Worm (Caenorhabditis elegans) whole organism, young adult: Measurements from ENCODE around the gene cdk-11.1.

Experiments used
- B0336.3 ChIP-seq: fragments of 200-800 bp; sonication (Bioruptor generic); IDR thresholded peaks from 2 replicates; pipeline ENCODE4 v1.3.6; 2022; ENCODE audit warnings: missing genetic modification characterization, missing compliant biosample characterization
- C06A6.2 ChIP-seq: fragments of 200-800 bp; sonication (Bioruptor generic); conservative IDR thresholded peaks from 2 replicates; pipeline ENCODE4 v1.3.6; 2022; ENCODE audit warnings: missing genetic modification characterization, missing compliant biosample characterization
- F10E7.11 ChIP-seq: sonication (generic microtip); optimal IDR thresholded peaks from 2 replicates; lab custom pipeline; 2017; ENCODE audit warnings: mild to moderate bottlenecking, missing genetic modification characterization, moderate library complexity, missing compliant biosample characterization
- F22D6.2 ChIP-seq: sonication (generic microtip); optimal IDR thresholded peaks from 2 replicates; lab custom pipeline; 2016; ENCODE audit warnings: mild to moderate bottlenecking, missing genetic modification characterization, missing compliant biosample characterization
- F23B12.7 ChIP-seq: sonication (generic microtip); optimal IDR thresholded peaks from 2 replicates; lab custom pipeline; 2017; ENCODE audit warnings: missing genetic modification characterization, mild to moderate bottlenecking, missing compliant biosample characterization, antibody characterized with exemption, moderate library complexity; ENCODE audit not compliant: insufficient read depth
- F33H1.4 ChIP-seq: fragments of 200-800 bp; sonication (Bioruptor generic); IDR thresholded peaks from 2 replicates; pipeline ENCODE4 v1.3.6; 2022; ENCODE audit warnings: missing genetic modification reagents, missing genetic modification characterization, missing compliant biosample characterization
- F52B5.7 ChIP-seq: sonication (generic microtip); optimal IDR thresholded peaks from 2 replicates; lab custom pipeline; 2016; ENCODE audit warnings: mild to moderate bottlenecking, missing genetic modification characterization, missing compliant biosample characterization
- F57C9.4 ChIP-seq: sonication (generic microtip); optimal IDR thresholded peaks from 2 replicates; lab custom pipeline; 2017; ENCODE audit warnings: mild to moderate bottlenecking, missing genetic modification characterization, missing compliant biosample characterization
- K12H6.12 ChIP-seq: fragments of 200-800 bp; sonication (Bioruptor generic); optimal IDR thresholded peaks from 2 replicates; lab custom pipeline; 2018; ENCODE audit warnings: mild to moderate bottlenecking, missing genetic modification characterization, missing compliant biosample characterization
- T26A5.8 ChIP-seq: sonication (generic microtip); optimal IDR thresholded peaks from 2 replicates; lab custom pipeline; 2016; ENCODE audit warnings: missing genetic modification characterization, missing compliant biosample characterization
- Y95B8A.8 ChIP-seq: fragments of 200-800 bp; sonication (Bioruptor generic); IDR thresholded peaks from 2 replicates; pipeline ENCODE4 v1.3.6; 2022; ENCODE audit warnings: missing genetic modification reagents, missing genetic modification characterization, missing compliant biosample characterization
- akir-1 ChIP-seq: fragments of 200-800 bp; sonication (Bioruptor generic); optimal IDR thresholded peaks from 2 replicates; lab custom pipeline; 2018; ENCODE audit warnings: mild to moderate bottlenecking, missing genetic modification characterization, moderate library complexity, missing compliant biosample characterization
- atf-7 ChIP-seq: sonication (generic microtip); optimal IDR thresholded peaks from 2 replicates; lab custom pipeline; 2017; ENCODE audit warnings: mild to moderate bottlenecking, missing genetic modification characterization, missing compliant biosample characterization
- athp-1 ChIP-seq: sonication (generic microtip); optimal IDR thresholded peaks from 2 replicates; lab custom pipeline; 2017; ENCODE audit warnings: mild to moderate bottlenecking, missing genetic modification characterization, missing compliant biosample characterization
- attf-6 ChIP-seq: fragments of 200-800 bp; sonication (Bioruptor generic); IDR thresholded peaks from 2 replicates; pipeline ENCODE4 v1.3.6; 2022; ENCODE audit warnings: missing genetic modification reagents, missing genetic modification characterization, missing compliant biosample characterization
- bed-1 ChIP-seq: fragments of 200-800 bp; sonication (Bioruptor generic); IDR thresholded peaks from 2 replicates; pipeline ENCODE4 v1.3.6; 2022; ENCODE audit warnings: missing genetic modification reagents, missing genetic modification characterization, missing compliant biosample characterization
- bed-2 ChIP-seq: fragments of 200-800 bp; sonication (Bioruptor generic); IDR thresholded peaks from 2 replicates; pipeline ENCODE4 v1.3.6; 2022; ENCODE audit warnings: missing genetic modification reagents, missing genetic modification characterization, missing compliant biosample characterization
- cebp-2 ChIP-seq: fragments of 200-800 bp; sonication (Bioruptor generic); IDR thresholded peaks from 2 replicates; pipeline ENCODE4 v1.3.6; 2022; ENCODE audit warnings: missing genetic modification characterization, missing compliant biosample characterization
- ceh-79 ChIP-seq: sonication (generic microtip); optimal IDR thresholded peaks from 2 replicates; lab custom pipeline; 2017; ENCODE audit warnings: mild to moderate bottlenecking, missing genetic modification characterization, missing compliant biosample characterization
- dox-1 ChIP-seq: fragments of 200-800 bp; sonication (Bioruptor generic); IDR thresholded peaks from 2 replicates; pipeline ENCODE4 v1.3.6; 2022; ENCODE audit warnings: missing genetic modification reagents, missing genetic modification characterization, missing compliant biosample characterization
- dpff-1 ChIP-seq: sonication (generic microtip); optimal IDR thresholded peaks from 2 replicates; lab custom pipeline; 2017; ENCODE audit warnings: mild to moderate bottlenecking, missing genetic modification characterization, missing compliant biosample characterization
- efl-1 ChIP-seq: fragments of 150-350 bp; optimal IDR thresholded peaks from 2 replicates; lab custom pipeline; 2014; ENCODE audit warnings: missing biosample characterization, missing genetic modification reagents, missing genetic modification characterization
- egl-44 ChIP-seq: fragments of 200-800 bp; sonication (Bioruptor generic); IDR thresholded peaks from 2 replicates; pipeline ENCODE4 v1.3.6; 2022; ENCODE audit warnings: missing genetic modification reagents, missing genetic modification characterization, missing compliant biosample characterization
- egrh-3 ChIP-seq: fragments of 200-800 bp; sonication (Bioruptor generic); IDR thresholded peaks from 2 replicates; pipeline ENCODE4 v1.3.6; 2022; ENCODE audit warnings: missing genetic modification reagents, missing genetic modification characterization, missing compliant biosample characterization
- ets-4 ChIP-seq: fragments of 200-800 bp; sonication (Bioruptor generic); optimal IDR thresholded peaks from 2 replicates; lab custom pipeline; 2018; ENCODE audit warnings: mild to moderate bottlenecking, missing genetic modification characterization, missing compliant biosample characterization
- him-1 ChIP-seq: sonication (generic microtip); optimal IDR thresholded peaks from 2 replicates; lab custom pipeline; 2016; ENCODE audit warnings: missing genotype, missing genetic modification reagents, missing genetic modification characterization, missing compliant biosample characterization
- hmg-20 ChIP-seq: fragments of 200-800 bp; sonication (Bioruptor generic); IDR thresholded peaks from 2 replicates; pipeline ENCODE4 v1.3.6; 2022; ENCODE audit warnings: missing genetic modification reagents, missing genetic modification characterization, missing compliant biosample characterization
- lin-35 ChIP-seq, 3 experiments: fragments of 150-350 bp in 2 of 3; sonication (generic microtip) in 1 of 3; optimal IDR thresholded peaks; 2 replicates each; lab custom pipeline; 2014 to 2018; ENCODE audit warnings: missing biosample characterization in 3 of 3, missing genetic modification characterization in 3 of 3, missing genetic modification reagents in 3 of 3
- lin-40 ChIP-seq: sonication (generic microtip); optimal IDR thresholded peaks from 2 replicates; lab custom pipeline; 2016; ENCODE audit warnings: missing genetic modification characterization, mild to moderate bottlenecking, missing compliant biosample characterization, missing genotype, missing genetic modification reagents
- lir-1 ChIP-seq: fragments of 200-800 bp; sonication (Bioruptor generic); conservative IDR thresholded peaks from 2 replicates; pipeline ENCODE4 v1.3.6; 2022; ENCODE audit warnings: missing genetic modification reagents, missing genetic modification characterization, missing compliant biosample characterization
- lsl-1 ChIP-seq: fragments of 200-800 bp; sonication (Bioruptor generic); optimal IDR thresholded peaks from 2 replicates; lab custom pipeline; 2018; ENCODE audit warnings: mild to moderate bottlenecking, missing genetic modification characterization, moderate library complexity, missing compliant biosample characterization
- lsy-27 ChIP-seq: sonication (generic microtip); optimal IDR thresholded peaks from 2 replicates; lab custom pipeline; 2017; ENCODE audit warnings: missing genetic modification characterization, mild to moderate bottlenecking, missing compliant biosample characterization, antibody characterized with exemption, missing genotype, borderline replicate concordance; ENCODE audit not compliant: insufficient read depth
- madf-10 ChIP-seq: sonication (generic microtip); optimal IDR thresholded peaks from 2 replicates; lab custom pipeline; 2016; ENCODE audit warnings: mild to moderate bottlenecking, missing genetic modification characterization, missing compliant biosample characterization
- madf-8 ChIP-seq: fragments of 200-800 bp; sonication (Bioruptor generic); conservative IDR thresholded peaks from 2 replicates; pipeline ENCODE4 v1.3.6; 2022; ENCODE audit warnings: missing genetic modification reagents, missing genetic modification characterization, missing compliant biosample characterization
- mcd-1 ChIP-seq: fragments of 200-800 bp; sonication (Bioruptor generic); IDR thresholded peaks from 2 replicates; pipeline ENCODE4 v1.3.6; 2022; ENCODE audit warnings: missing genetic modification reagents, missing genetic modification characterization, missing compliant biosample characterization
- mxl-1 ChIP-seq: sonication (generic microtip); optimal IDR thresholded peaks from 2 replicates; lab custom pipeline; 2016; ENCODE audit warnings: missing genetic modification characterization, missing compliant biosample characterization
- nhr-120 ChIP-seq: fragments of 200-800 bp; sonication (Bioruptor generic); IDR thresholded peaks from 2 replicates; pipeline ENCODE4 v1.3.6; 2022; ENCODE audit warnings: missing genetic modification characterization, missing compliant biosample characterization
- nhr-179 ChIP-seq: sonication (generic microtip); optimal IDR thresholded peaks from 2 replicates; lab custom pipeline; 2016; ENCODE audit warnings: mild to moderate bottlenecking, missing genetic modification characterization, missing compliant biosample characterization
- nhr-80 ChIP-seq: sonication (generic microtip); optimal IDR thresholded peaks from 2 replicates; lab custom pipeline; 2016; ENCODE audit warnings: missing genetic modification characterization, missing compliant biosample characterization
- rpc-1 ChIP-seq, 2 experiments: fragments of 150-350 bp in 1 of 2; sonication (generic microtip) in 1 of 2; optimal IDR thresholded peaks; 2 replicates each; lab custom pipeline; 2014 to 2018; ENCODE audit warnings: missing biosample characterization in 1 of 2, missing genetic modification characterization in 1 of 2, missing genetic modification reagents in 1 of 2, missing genotype in 1 of 2
- snpc-1.1 ChIP-seq: sonication (generic microtip); optimal IDR thresholded peaks from 2 replicates; lab custom pipeline; 2017; ENCODE audit warnings: missing genetic modification characterization, mild to moderate bottlenecking, missing compliant biosample characterization, antibody characterized with exemption, moderate library complexity, missing genotype, missing genetic modification reagents; ENCODE audit not compliant: insufficient read depth
- snpc-3.4 ChIP-seq: sonication (generic microtip); optimal IDR thresholded peaks from 2 replicates; lab custom pipeline; 2017; ENCODE audit warnings: missing genetic modification characterization, mild to moderate bottlenecking, missing compliant biosample characterization, antibody characterized with exemption, moderate library complexity, missing genotype, missing genetic modification reagents
- tbp1 ChIP-seq: fragments of 200-800 bp; sonication (Bioruptor generic); optimal IDR thresholded peaks from 2 replicates; lab custom pipeline; 2018; ENCODE audit warnings: mild to moderate bottlenecking, missing genetic modification characterization, missing compliant biosample characterization
- tlf-1 ChIP-seq: fragments of 200-800 bp; sonication (Bioruptor generic); optimal IDR thresholded peaks from 2 replicates; lab custom pipeline; 2018; ENCODE audit warnings: mild to moderate bottlenecking, missing genetic modification characterization, missing compliant biosample characterization
- ztf-25 ChIP-seq: fragments of 200-800 bp; sonication (Bioruptor generic); IDR thresholded peaks from 2 replicates; pipeline ENCODE4 v1.3.6; 2022; ENCODE audit warnings: missing genetic modification reagents, missing genetic modification characterization, missing compliant biosample characterization
- ztf-28 ChIP-seq: fragments of 200-800 bp; sonication (Bioruptor generic); IDR thresholded peaks from 2 replicates; pipeline ENCODE4 v1.3.6; 2022; ENCODE audit warnings: missing genetic modification reagents, missing genetic modification characterization, missing compliant biosample characterization
- ztf-6 ChIP-seq: fragments of 200-800 bp; sonication (Bioruptor generic); IDR thresholded peaks from 2 replicates; pipeline ENCODE4 v1.3.6; 2022; ENCODE audit warnings: missing genetic modification reagents, missing genetic modification characterization, missing compliant biosample characterization

The cdk-11.1 gene

DNA sequence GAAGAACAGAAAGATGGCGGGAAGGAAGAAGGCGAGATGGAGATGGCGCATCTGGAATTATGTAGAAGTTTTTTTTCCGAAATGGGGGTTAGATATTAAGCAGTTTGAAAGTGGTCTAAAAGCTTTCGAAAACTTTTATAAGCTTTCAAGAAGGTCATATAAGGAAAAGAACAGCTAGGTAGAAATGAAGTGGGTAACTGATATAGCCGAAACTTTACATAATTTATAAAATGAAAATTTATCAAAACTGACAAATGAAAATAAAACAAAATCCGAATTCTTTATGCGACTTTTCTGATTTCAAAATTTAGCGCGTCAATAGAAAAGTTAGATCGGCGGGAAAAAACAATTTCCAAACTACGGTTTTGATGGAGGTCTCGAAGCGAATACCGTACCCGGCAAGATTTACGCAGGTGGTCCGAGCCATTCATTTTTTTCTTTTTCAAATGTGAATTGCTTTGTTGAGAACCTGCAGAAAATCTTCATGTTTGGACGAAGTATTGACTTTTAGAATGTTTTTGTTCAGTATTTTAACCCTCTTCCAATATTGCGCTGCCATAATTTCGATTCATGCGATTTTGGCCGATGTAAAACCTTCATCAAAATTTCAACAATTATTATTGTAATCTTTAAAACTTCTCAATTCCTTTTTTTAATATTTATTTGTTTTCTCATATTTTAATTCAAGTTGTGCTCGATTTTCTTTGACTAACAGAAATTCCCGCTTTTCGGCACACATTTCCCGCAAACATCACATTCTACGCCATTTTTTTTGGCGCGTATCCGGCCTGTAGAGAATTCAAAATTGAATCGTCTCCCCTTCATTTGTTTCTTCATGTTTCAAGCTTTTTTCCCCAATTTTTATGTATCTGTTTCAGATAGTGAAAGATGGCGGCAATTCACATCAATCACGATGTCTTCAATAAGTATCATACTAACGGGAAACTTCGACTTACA lies 35.1 kb upstream of the cdk-11.1 start, which contains the start of the genes F18A1.7 and rpa-1 (continued):
- TF ChIP-seq mcd-1 (GFP tag; lab: Robert Waterston, UW): peak; percentile 48
- TF ChIP-seq ztf-6 (GFP tag; lab: Robert Waterston, UW): no peak
- peak; percentile 60; the same call in 1 of the 2 replicates for TF ChIP-seq attf-6
- TF ChIP-seq ceh-79 (tag; lab: Kevin White, UChicago): no peak
- TF ChIP-seq madf-8 (GFP tag; lab: Robert Waterston, UW): peak; percentile 94
- TF ChIP-seq lin-35 (GFP tag; optimal IDR thresholded peaks at IDR 0.05; lab: Kevin White, UChicago): peak in 1 of 3 experiments; percentile 81
- no peak for TF ChIP-seq F22D6.2 (tag; lab: Kevin White, UChicago)
- TF ChIP-seq cebp-2 (GFP tag; lab: Robert Waterston, UW): no peak
- no peak for TF ChIP-seq nhr-120 (GFP tag; lab: Robert Waterston, UW)
- TF ChIP-seq F10E7.11 (tag; lab: Kevin White, UChicago): no peak
- TF ChIP-seq Y95B8A.8: 0 out of 2 replicates have a peak, but pooled peaks have one; percentile 66
- TF ChIP-seq efl-1 (GFP tag; lab: Kevin White, UChicago): peak; percentile 97
- peak; percentile 79 for TF ChIP-seq snpc-3.4
- TF ChIP-seq snpc-1.1 (tag; lab: Kevin White, UChicago): no peak
- no peak for TF ChIP-seq hmg-20 (GFP tag; lab: Robert Waterston, UW)
- TF ChIP-seq nhr-179: no peak
- TF ChIP-seq ets-4 (GFP tag; lab: Kevin White, UChicago): no peak
- TF ChIP-seq akir-1 (GFP tag; lab: Kevin White, UChicago): no peak
- no peak for TF ChIP-seq K12H6.12 (tag; lab: Kevin White, UChicago)
- no peak for TF ChIP-seq atf-7 (tag; lab: Kevin White, UChicago)
- TF ChIP-seq ztf-25 (GFP tag; lab: Robert Waterston, UW): no peak
- TF ChIP-seq egl-44: no peak
- peak; percentile 97 for TF ChIP-seq F33H1.4 (GFP tag; lab: Robert Waterston, UW)
- TF ChIP-seq rpc-1 (optimal IDR thresholded peaks at IDR 0.05; lab: Kevin White, UChicago): no peak
- no peak for TF ChIP-seq rpc-1 (tag; optimal IDR thresholded peaks at IDR 0.05; lab: Kevin White, UChicago)
- no peak for TF ChIP-seq F23B12.7 (tag; lab: Kevin White, UChicago)
- TF ChIP-seq lir-1 (GFP tag; lab: Robert Waterston, UW): no peak
- TF ChIP-seq F52B5.7 (tag; lab: Kevin White, UChicago): no peak
- no peak for TF ChIP-seq mxl-1
- TF ChIP-seq ztf-28: no peak
- TF ChIP-seq tbp1 (GFP tag; lab: Kevin White, UChicago): peak; percentile 33
- TF ChIP-seq T26A5.8: no peak
- no peak for TF ChIP-seq bed-1 (GFP tag; lab: Robert Waterston, UW)
- TF ChIP-seq dpff-1: no peak
- TF ChIP-seq C06A6.2: no peak
- TF ChIP-seq him-1: no peak
- no peak for TF ChIP-seq nhr-80 (tag; lab: Kevin White, UChicago)
- no peak for TF ChIP-seq bed-2
- TF ChIP-seq athp-1: peak; percentile 16
- peak; percentile 81 for TF ChIP-seq dox-1 (GFP tag; lab: Robert Waterston, UW)
- peak; percentile 98 for TF ChIP-seq lsl-1 (GFP tag; lab: Kevin White, UChicago)
- no peak for TF ChIP-seq lsy-27
- TF ChIP-seq F57C9.4 (tag; lab: Kevin White, UChicago): no peak
- TF ChIP-seq lin-40 (tag; lab: Kevin White, UChicago): no peak
- TF ChIP-seq madf-10 (tag; lab: Kevin White, UChicago): no peak
- peak; percentile 79 for TF ChIP-seq tlf-1 (GFP tag; lab: Kevin White, UChicago)
- TF ChIP-seq B0336.3 (GFP tag; lab: Robert Waterston, UW): peak; percentile 71
- TF ChIP-seq egrh-3 (GFP tag; lab: Robert Waterston, UW): no peak
